Fruit fly (Drosophila melanogaster): ENCODE measurements around the gene CG8206.

DNA sequence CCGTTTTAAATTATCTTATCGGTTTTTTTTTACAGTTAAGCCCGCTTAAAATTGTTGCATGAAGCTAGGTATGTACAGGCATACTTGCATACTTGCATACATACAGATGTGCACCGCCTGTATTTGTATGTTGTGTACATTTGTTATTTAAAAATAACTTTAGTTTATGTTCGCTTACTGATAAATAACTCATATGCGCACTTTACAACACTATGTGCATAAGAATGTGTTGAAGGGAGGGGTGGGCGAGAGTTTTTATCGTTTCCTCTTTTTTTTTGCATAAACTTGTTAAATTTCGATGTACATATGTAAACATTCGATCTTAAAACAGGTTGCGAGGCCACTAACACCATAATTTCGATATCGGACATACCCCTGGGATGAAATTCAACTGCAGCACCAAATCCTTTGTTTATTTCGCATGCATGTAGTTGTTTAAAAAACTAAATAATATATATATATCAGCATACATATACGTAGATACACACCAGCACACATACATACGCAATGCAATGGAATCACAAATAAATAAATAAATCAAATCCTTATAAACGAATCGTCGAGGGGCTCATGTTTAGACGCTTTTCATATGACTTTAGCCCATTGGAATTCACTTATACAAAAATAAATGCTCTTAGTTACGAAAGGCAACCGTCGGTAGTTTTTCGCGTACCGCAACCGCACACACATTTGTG lies 20.9 kb downstream of the CG8206 start:
- TF ChIP-seq CTCF (optimal IDR thresholded peaks at IDR 0.05) (no peak), CG8478 (optimal IDR thresholded peaks at IDR 0.05) (no peak)

Data from S2 (cell line).